Fruit fly (Drosophila melanogaster): ENCODE data around the gene mRpL4.

mRpL4 gene

DNA sequence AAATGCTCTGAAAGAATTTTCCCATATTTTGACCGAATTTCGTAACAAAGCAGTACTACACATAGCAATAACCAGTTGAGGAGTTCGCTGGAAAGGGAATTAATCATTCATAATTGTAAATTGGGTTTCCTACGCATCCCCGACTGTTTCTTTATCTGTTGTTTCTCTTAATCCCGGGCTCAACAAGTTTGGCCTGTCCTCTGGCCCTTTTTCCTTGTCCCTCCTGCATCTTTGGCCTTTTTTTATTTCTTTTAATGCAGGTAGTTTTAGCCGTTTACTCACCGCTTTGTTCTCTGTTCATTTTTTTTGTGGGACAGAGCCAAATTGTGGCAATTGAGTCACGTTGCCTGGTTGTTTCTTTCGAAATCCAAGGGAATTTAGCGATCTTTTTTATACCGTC lies 24.8 kb upstream of the mRpL4 start:
- TF ChIP-seq Hr39 (GFP tag; optimal IDR thresholded peaks at IDR 0.05): no peak
- peak; percentile 10 to 24 for TF ChIP-seq ss (GFP tag; optimal IDR thresholded peaks at IDR 0.05)
- TF ChIP-seq Hr4 (GFP tag; optimal IDR thresholded peaks at IDR 0.05): no peak
- no peak for TF ChIP-seq CG3032 (tag; optimal IDR thresholded peaks at IDR 0.05)
- TF ChIP-seq lz (GFP tag; optimal IDR thresholded peaks at IDR 0.05): no peak
- TF ChIP-seq Sox102F (GFP tag; optimal IDR thresholded peaks at IDR 0.05): no peak
- TF ChIP-seq Eip93F (GFP tag; optimal IDR thresholded peaks at IDR 0.05): no peak
- TF ChIP-seq Sox15 (GFP tag; optimal IDR thresholded peaks at IDR 0.05): no peak
- TF ChIP-seq svp (GFP tag): peak; percentile 53
- no peak for TF ChIP-seq Met (GFP tag; optimal IDR thresholded peaks at IDR 0.05)
- no peak for TF ChIP-seq Blimp-1 (GFP tag; optimal IDR thresholded peaks at IDR 0.05)
- TF ChIP-seq CG8632 (GFP tag; optimal IDR thresholded peaks at IDR 0.05): no peak
- peak; percentile 3 for TF ChIP-seq CG6808 (GFP tag; optimal IDR thresholded peaks at IDR 0.05)
- TF ChIP-seq CG10669 (GFP tag; optimal IDR thresholded peaks at IDR 0.05): no peak
- no peak for TF ChIP-seq CG11762 (GFP tag; optimal IDR thresholded peaks at IDR 0.05; ENCODE audit: insufficient read depth)

DNA sequence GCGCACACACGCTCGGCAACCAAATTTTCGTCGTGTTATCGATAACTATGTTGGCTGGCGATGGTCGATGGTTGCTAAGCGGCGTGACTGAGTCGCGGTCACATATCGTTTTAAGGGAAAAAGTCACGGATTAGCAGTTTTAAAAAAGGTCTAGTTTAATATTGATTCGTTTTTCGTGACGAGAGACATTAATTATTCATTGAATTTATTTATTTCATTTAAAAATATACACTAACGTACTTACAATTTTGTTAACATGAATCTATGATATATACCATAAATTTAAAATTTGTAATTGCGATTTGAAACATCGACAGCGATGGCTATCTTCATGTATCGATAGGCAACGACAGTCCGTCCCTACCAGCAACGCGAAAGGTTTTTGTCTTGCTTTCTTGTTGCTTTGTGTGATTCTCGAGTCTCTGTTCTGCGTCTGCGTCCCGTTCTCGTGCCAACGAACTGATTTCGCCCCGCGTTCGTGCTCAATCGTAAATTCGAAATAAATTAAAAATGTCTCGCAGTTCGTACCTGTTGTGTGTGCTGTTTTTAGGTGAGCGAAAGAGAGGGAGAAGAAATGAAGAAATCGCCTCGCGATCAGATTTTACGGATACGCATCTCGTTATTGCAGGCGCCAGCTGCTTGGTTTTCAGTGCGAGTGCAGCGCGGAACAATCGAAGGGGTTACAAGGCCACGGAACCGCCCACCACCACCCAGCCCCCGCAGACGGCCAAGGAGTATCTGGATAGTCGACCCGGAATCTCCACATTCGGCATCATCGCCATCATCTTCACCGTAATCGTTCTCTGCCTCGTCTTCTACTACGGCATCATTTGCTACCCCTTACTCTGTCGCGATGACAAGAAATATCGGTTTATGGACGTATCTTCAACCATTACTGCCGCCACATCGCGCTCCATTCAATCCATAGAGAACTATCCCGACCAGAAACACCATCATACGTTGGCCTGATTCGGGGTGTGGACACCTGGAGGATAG lies 24.0 kb upstream of the mRpL4 start, which contains the start of the genes Hyls1, chif and CG4455:
TSS of gene Hyls1 (minus strand) at position 44 of the 996 bp plus-strand sequence.
TSS of gene chif (minus strand) at position 44 of the 996 bp plus-strand sequence.
TSS of gene CG4455 (plus strand) at position 350 of the 996 bp plus-strand sequence.
- no peak for TF ChIP-seq vri (GFP tag; optimal IDR thresholded peaks at IDR 0.05)
- peak; percentile 31 for TF ChIP-seq Smox (GFP tag; optimal IDR thresholded peaks at IDR 0.05)
- TF ChIP-seq CG11902 (GFP tag; optimal IDR thresholded peaks at IDR 0.05): peak; percentile 31
- TF ChIP-seq CG10669 (GFP tag; optimal IDR thresholded peaks at IDR 0.05): peak; percentile 3
- TF ChIP-seq Lpt (GFP tag; optimal IDR thresholded peaks at IDR 0.05): no peak
- peak; percentile 32 for TF ChIP-seq CG6792 (GFP tag; optimal IDR thresholded peaks at IDR 0.05)
- TF ChIP-seq CG31627 (GFP tag; optimal IDR thresholded peaks at IDR 0.05): peak; percentile 24
- TF ChIP-seq net (GFP tag; optimal IDR thresholded peaks at IDR 0.05): peak; percentile 10
- TF ChIP-seq Eip93F (GFP tag; optimal IDR thresholded peaks at IDR 0.05): peak; percentile 33
- TF ChIP-seq Met (GFP tag; optimal IDR thresholded peaks at IDR 0.05): no peak
- TF ChIP-seq acj6 (GFP tag; optimal IDR thresholded peaks at IDR 0.05): peak; percentile 31
- TF ChIP-seq Blimp-1 (GFP tag; optimal IDR thresholded peaks at IDR 0.05): no peak
- TF ChIP-seq CG7368 (GFP tag; optimal IDR thresholded peaks at IDR 0.05): no peak
- TF ChIP-seq CG32006 (GFP tag; optimal IDR thresholded peaks at IDR 0.05): no peak
- TF ChIP-seq fd59A (GFP tag; optimal IDR thresholded peaks at IDR 0.05): no peak
- peak; percentile 42 for TF ChIP-seq esn (GFP tag; optimal IDR thresholded peaks at IDR 0.05)
- peak; percentile 29 for TF ChIP-seq Hr4 (GFP tag; optimal IDR thresholded peaks at IDR 0.05)
- TF ChIP-seq cyc (GFP tag; optimal IDR thresholded peaks at IDR 0.05): peak; percentile 5
- peak; percentile 77 for TF ChIP-seq svp (GFP tag)
- no peak for TF ChIP-seq CG4318 (GFP tag; optimal IDR thresholded peaks at IDR 0.05)
- peak; percentile 70 for TF ChIP-seq CG1621 (tag; optimal IDR thresholded peaks at IDR 0.05)
- TF ChIP-seq Eip78C (GFP tag): peak; percentile 65
- TF ChIP-seq CG6163 (GFP tag; IDR thresholded peaks at IDR 0.05): peak; percentile 34; the same call in 1 of the 3 replicates
- peak; percentile 41 for TF ChIP-seq CG10631 (GFP tag; optimal IDR thresholded peaks at IDR 0.05)
- peak; percentile 31 for TF ChIP-seq OdsH (GFP tag; optimal IDR thresholded peaks at IDR 0.05)
- peak; percentile 46 for TF ChIP-seq achi (GFP tag; optimal IDR thresholded peaks at IDR 0.05)
- TF ChIP-seq CG3032 (tag; optimal IDR thresholded peaks at IDR 0.05): peak; percentile 55
- TF ChIP-seq Sox14 (GFP tag; optimal IDR thresholded peaks at IDR 0.05): peak; percentile 46
- TF ChIP-seq CG15336 (GFP tag; IDR thresholded peaks at IDR 0.05): no peak
- TF ChIP-seq CG34406 (GFP tag; optimal IDR thresholded peaks at IDR 0.05): peak; percentile 6
- peak; percentile 26 for TF ChIP-seq CG6808 (GFP tag; optimal IDR thresholded peaks at IDR 0.05)
- peak; percentile 35 for TF ChIP-seq Ets96B (tag; optimal IDR thresholded peaks at IDR 0.05)
- peak; percentile 36 for TF ChIP-seq lz (GFP tag; optimal IDR thresholded peaks at IDR 0.05)
- peak; percentile 28 for TF ChIP-seq Sox102F (GFP tag; optimal IDR thresholded peaks at IDR 0.05)
- peak; percentile 39 for TF ChIP-seq pdm3 (GFP tag; optimal IDR thresholded peaks at IDR 0.05)
